Fruit fly (Drosophila melanogaster) whole organism, prepupa: ENCODE results near the gene Obp99d.

ENCODE experiments used
- CG11294 ChIP-seq: fragments of 200-800 bp; sonication (Bioruptor generic); IDR thresholded peaks from 2 replicates; pipeline ENCODE4 v1.3.6; 2022; ENCODE audit warnings: missing biosample characterization, missing genetic modification characterization
- CG11902 ChIP-seq: fragments of 200-800 bp; sonication (Bioruptor generic); optimal IDR thresholded peaks from 3 replicates; lab custom pipeline; 2016; ENCODE audit warnings: missing biosample characterization, missing genetic modification characterization
- CG7368 ChIP-seq: fragments of 200-800 bp; sonication (Bioruptor generic); optimal IDR thresholded peaks from 3 replicates; lab custom pipeline; 2016; ENCODE audit warnings: missing biosample characterization, missing genetic modification characterization
- CG8632 ChIP-seq: fragments of 200-800 bp; sonication (Bioruptor generic); optimal IDR thresholded peaks from 3 replicates; lab custom pipeline; 2016; ENCODE audit warnings: missing biosample characterization, missing genetic modification characterization
- Eip78C ChIP-seq: fragments of 200-800 bp; sonication (Bioruptor generic); peaks from one replicate; lab custom pipeline; 2016; ENCODE audit warnings: missing biosample characterization, missing genetic modification characterization
- Eip93F ChIP-seq: fragments of 200-800 bp; sonication (Bioruptor generic); optimal IDR thresholded peaks from 2 replicates; lab custom pipeline; 2016; ENCODE audit warnings: missing biosample characterization, mild to moderate bottlenecking, missing genetic modification characterization
- Met ChIP-seq: fragments of 200-800 bp; sonication (Bioruptor generic); optimal IDR thresholded peaks from 3 replicates; lab custom pipeline; 2016; ENCODE audit warnings: missing biosample characterization, missing genetic modification characterization
- Smox ChIP-seq: fragments of 200-800 bp; sonication (Bioruptor generic); optimal IDR thresholded peaks from 3 replicates; lab custom pipeline; 2016; ENCODE audit warnings: missing biosample characterization, missing genetic modification characterization
- Sox15 ChIP-seq: fragments of 200-800 bp; sonication (Bioruptor generic); optimal IDR thresholded peaks from 3 replicates; lab custom pipeline; 2016; ENCODE audit warnings: missing biosample characterization, missing genetic modification characterization
- fd85E ChIP-seq: fragments of 200-800 bp; sonication (Bioruptor generic); optimal IDR thresholded peaks from 3 replicates; lab custom pipeline; 2016; ENCODE audit warnings: missing biosample characterization, missing genetic modification characterization
- fkh ChIP-seq: fragments of 200-800 bp; sonication (Bioruptor generic); optimal IDR thresholded peaks from 3 replicates; lab custom pipeline; 2017; ENCODE audit warnings: missing biosample characterization, mild to moderate bottlenecking, missing genetic modification characterization, moderate library complexity
- svp ChIP-seq: fragments of 200-800 bp; sonication (Bioruptor generic); peaks from one replicate; lab custom pipeline; 2016; ENCODE audit warnings: missing biosample characterization, missing genetic modification characterization

DNA sequence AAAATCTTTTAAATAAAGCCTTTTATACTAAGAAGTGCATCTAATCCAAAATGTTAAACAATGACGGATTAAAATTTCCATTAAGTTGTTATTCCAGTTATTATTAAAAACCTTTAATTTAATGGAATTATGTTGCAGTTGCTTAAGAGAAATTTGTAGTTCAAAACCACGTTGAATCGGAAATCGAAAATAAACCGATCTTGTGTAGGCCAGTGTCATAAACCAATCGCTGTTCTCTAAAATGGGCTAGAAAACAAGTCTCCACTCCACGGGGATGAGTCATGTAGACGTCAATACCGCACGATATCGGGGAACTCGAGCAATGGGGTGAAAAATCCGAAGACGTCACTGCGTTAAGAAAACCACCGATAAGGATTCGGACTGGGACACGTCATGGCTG, 47.3 kb downstream of the Obp99d start:
- TF ChIP-seq CG7368 (GFP tag; lab: Kevin White, UChicago) (no peak), Sox15 (GFP tag; lab: Kevin White, UChicago) (no peak), Smox (GFP tag; lab: Kevin White, UChicago) (no peak), fd85E (no peak), Eip78C (GFP tag; lab: Kevin White, UChicago) (peak; percentile 44), Met (GFP tag; lab: Kevin White, UChicago) (no peak), fkh (GFP tag; lab: Kevin White, UChicago) (no peak), CG8632 (GFP tag; lab: Kevin White, UChicago) (no peak), CG11294 (no peak), svp (GFP tag; lab: Kevin White, UChicago) (peak; percentile 43), Eip93F (no peak), CG11902 (no peak)
